Worm (Caenorhabditis elegans): ENCODE data around the gene C13A2.5.

ce11 chrV:7231524-7231923 lies 44.1 kb upstream of the C13A2.5 start:
- TF ChIP-seq lin-13 (GFP tag; optimal IDR thresholded peaks at IDR 0.05) (no peak), zag-1 (tag; optimal IDR thresholded peaks at IDR 0.05) (no peak), unc-39 (tag; optimal IDR thresholded peaks at IDR 0.05) (no peak), nhr-12 (tag; optimal IDR thresholded peaks at IDR 0.05) (no peak), C34F6.9 (tag; optimal IDR thresholded peaks at IDR 0.05) (no peak), elt-1 (tag; optimal IDR thresholded peaks at IDR 0.05) (no peak), unc-55 (GFP tag; optimal IDR thresholded peaks at IDR 0.05) (no peak), nhr-237 (tag; optimal IDR thresholded peaks at IDR 0.05) (no peak), nhr-23 (tag; optimal IDR thresholded peaks at IDR 0.05) (no peak), skn-1 (tag; optimal IDR thresholded peaks at IDR 0.05) (no peak), sem-4 (tag; optimal IDR thresholded peaks at IDR 0.05) (no peak), sma-9 (GFP tag; optimal IDR thresholded peaks at IDR 0.05) (no peak), sma-9 (tag; optimal IDR thresholded peaks at IDR 0.05) (no peak)
